Worm (Caenorhabditis elegans) whole organism, young adult: ENCODE results near the gene F38B2.3.

Experiments
- B0035.1 ChIP-seq: sonication (generic microtip); optimal IDR thresholded peaks from 2 replicates; lab custom pipeline; 2016; ENCODE audit warnings: missing genetic modification characterization, mild to moderate bottlenecking, missing compliant biosample characterization, missing genotype, missing genetic modification reagents
- F22D6.2 ChIP-seq: sonication (generic microtip); optimal IDR thresholded peaks from 2 replicates; lab custom pipeline; 2016; ENCODE audit warnings: mild to moderate bottlenecking, missing genetic modification characterization, missing compliant biosample characterization
- F33H1.4 ChIP-seq: fragments of 200-800 bp; sonication (Bioruptor generic); IDR thresholded peaks from 2 replicates; pipeline ENCODE4 v1.3.6; 2022; ENCODE audit warnings: missing genetic modification reagents, missing genetic modification characterization, missing compliant biosample characterization
- F39B2.1 ChIP-seq: fragments of 200-800 bp; sonication (Bioruptor generic); IDR thresholded peaks from 2 replicates; pipeline ENCODE4 v1.3.6; 2022; ENCODE audit warnings: missing genetic modification reagents, missing genetic modification characterization, missing compliant biosample characterization
- F55B11.4 ChIP-seq: sonication (generic microtip); optimal IDR thresholded peaks from 2 replicates; lab custom pipeline; 2016; ENCODE audit warnings: missing compliant biosample characterization, missing genetic modification characterization, borderline replicate concordance; ENCODE audit not compliant: insufficient read depth
- F57A8.1 ChIP-seq: fragments of 200-800 bp; sonication (Bioruptor generic); optimal IDR thresholded peaks from 2 replicates; lab custom pipeline; 2018; ENCODE audit warnings: mild to moderate bottlenecking, missing genetic modification characterization, moderate library complexity, missing compliant biosample characterization
- F57C9.4 ChIP-seq: sonication (generic microtip); optimal IDR thresholded peaks from 2 replicates; lab custom pipeline; 2017; ENCODE audit warnings: mild to moderate bottlenecking, missing genetic modification characterization, missing compliant biosample characterization
- K12H6.12 ChIP-seq: fragments of 200-800 bp; sonication (Bioruptor generic); optimal IDR thresholded peaks from 2 replicates; lab custom pipeline; 2018; ENCODE audit warnings: mild to moderate bottlenecking, missing genetic modification characterization, missing compliant biosample characterization
- T07F8.4 ChIP-seq: sonication (generic microtip); optimal IDR thresholded peaks from 2 replicates; lab custom pipeline; 2016; ENCODE audit warnings: mild to moderate bottlenecking, missing genetic modification characterization, moderate library complexity, missing compliant biosample characterization
- Y53F4B.3 ChIP-seq: fragments of 200-800 bp; sonication (Bioruptor generic); IDR thresholded peaks from 2 replicates; pipeline ENCODE4 v1.3.6; 2022; ENCODE audit warnings: missing genetic modification reagents, missing genetic modification characterization, missing compliant biosample characterization
- Y67H2A.10 ChIP-seq: fragments of 200-800 bp; sonication (Bioruptor generic); conservative IDR thresholded peaks from 2 replicates; pipeline ENCODE4 v1.3.6; 2022; ENCODE audit warnings: missing genetic modification reagents, missing genetic modification characterization, missing compliant biosample characterization
- ZK185.1 ChIP-seq: sonication (generic microtip); optimal IDR thresholded peaks from 2 replicates; lab custom pipeline; 2016; ENCODE audit warnings: mild to moderate bottlenecking, missing genetic modification characterization, missing compliant biosample characterization; ENCODE audit not compliant: poor library complexity, severe bottlenecking
- akir-1 ChIP-seq: fragments of 200-800 bp; sonication (Bioruptor generic); optimal IDR thresholded peaks from 2 replicates; lab custom pipeline; 2018; ENCODE audit warnings: mild to moderate bottlenecking, missing genetic modification characterization, moderate library complexity, missing compliant biosample characterization
- attf-3 ChIP-seq: fragments of 200-800 bp; sonication (Bioruptor generic); conservative IDR thresholded peaks from 2 replicates; pipeline ENCODE4 v1.3.6; 2022; ENCODE audit warnings: missing genetic modification reagents, missing genetic modification characterization, missing compliant biosample characterization
- ceh-91 ChIP-seq: fragments of 200-800 bp; sonication (Bioruptor generic); IDR thresholded peaks from 2 replicates; pipeline ENCODE4 v1.3.6; 2022; ENCODE audit warnings: missing genetic modification reagents, missing genetic modification characterization, missing compliant biosample characterization
- chd-7 ChIP-seq: sonication (generic microtip); optimal IDR thresholded peaks from 2 replicates; lab custom pipeline; 2016; ENCODE audit warnings: mild to moderate bottlenecking, missing genetic modification characterization, moderate library complexity, missing compliant biosample characterization
- die-1 ChIP-seq: sonication (generic microtip); optimal IDR thresholded peaks from 2 replicates; lab custom pipeline; 2016; ENCODE audit warnings: missing genotype, mild to moderate bottlenecking, missing genetic modification characterization, missing compliant biosample characterization
- dox-1 ChIP-seq: fragments of 200-800 bp; sonication (Bioruptor generic); IDR thresholded peaks from 2 replicates; pipeline ENCODE4 v1.3.6; 2022; ENCODE audit warnings: missing genetic modification reagents, missing genetic modification characterization, missing compliant biosample characterization
- efl-1 ChIP-seq: fragments of 150-350 bp; optimal IDR thresholded peaks from 2 replicates; lab custom pipeline; 2014; ENCODE audit warnings: missing biosample characterization, missing genetic modification reagents, missing genetic modification characterization
- egrh-3 ChIP-seq: fragments of 200-800 bp; sonication (Bioruptor generic); IDR thresholded peaks from 2 replicates; pipeline ENCODE4 v1.3.6; 2022; ENCODE audit warnings: missing genetic modification reagents, missing genetic modification characterization, missing compliant biosample characterization
- ekl-4 ChIP-seq: fragments of 200-800 bp; sonication (Bioruptor generic); IDR thresholded peaks from 2 replicates; pipeline ENCODE4 v1.3.6; 2022; ENCODE audit warnings: missing genetic modification reagents, missing genetic modification characterization, missing compliant biosample characterization
- hlh-12 ChIP-seq: sonication (generic microtip); optimal IDR thresholded peaks from 2 replicates; lab custom pipeline; 2016; ENCODE audit warnings: missing genetic modification characterization, missing compliant biosample characterization
- hmg-1.2 ChIP-seq: fragments of 200-800 bp; sonication (Bioruptor generic); IDR thresholded peaks from 2 replicates; pipeline ENCODE4 v1.3.6; 2022; ENCODE audit warnings: missing genetic modification reagents, missing genetic modification characterization, missing compliant biosample characterization
- hrde-1 ChIP-seq: sonication (generic microtip); optimal IDR thresholded peaks from 2 replicates; lab custom pipeline; 2016; ENCODE audit warnings: missing genetic modification characterization, mild to moderate bottlenecking, missing compliant biosample characterization, moderate library complexity, missing genotype, missing genetic modification reagents, borderline replicate concordance
- let-607 ChIP-seq, 2 experiments: fragments of 200-800 bp in 1 of 2; sonication (Bioruptor generic) in 1 of 2; sonication (generic microtip) in 1 of 2; optimal IDR thresholded peaks; 2 replicates each; lab custom pipeline; 2016 to 2018; ENCODE audit warnings: mild to moderate bottlenecking in 2 of 2, missing compliant biosample characterization in 2 of 2, missing genetic modification characterization in 2 of 2, moderate library complexity in 2 of 2, missing genotype in 1 of 2
- lin-40 ChIP-seq: sonication (generic microtip); optimal IDR thresholded peaks from 2 replicates; lab custom pipeline; 2016; ENCODE audit warnings: missing genetic modification characterization, mild to moderate bottlenecking, missing compliant biosample characterization, missing genotype, missing genetic modification reagents
- lin-54 ChIP-seq: fragments of 200-800 bp; sonication (Bioruptor generic); optimal IDR thresholded peaks from 2 replicates; lab custom pipeline; 2018; ENCODE audit warnings: mild to moderate bottlenecking, missing genetic modification characterization, missing compliant biosample characterization
- madf-10 ChIP-seq: sonication (generic microtip); optimal IDR thresholded peaks from 2 replicates; lab custom pipeline; 2016; ENCODE audit warnings: mild to moderate bottlenecking, missing genetic modification characterization, missing compliant biosample characterization
- madf-6 ChIP-seq: fragments of 200-800 bp; sonication (Bioruptor generic); IDR thresholded peaks from 2 replicates; pipeline ENCODE4 v1.3.6; 2022; ENCODE audit warnings: missing genetic modification reagents, missing genetic modification characterization, missing compliant biosample characterization
- mcd-1 ChIP-seq: fragments of 200-800 bp; sonication (Bioruptor generic); IDR thresholded peaks from 2 replicates; pipeline ENCODE4 v1.3.6; 2022; ENCODE audit warnings: missing genetic modification reagents, missing genetic modification characterization, missing compliant biosample characterization
- nhr-120 ChIP-seq: fragments of 200-800 bp; sonication (Bioruptor generic); IDR thresholded peaks from 2 replicates; pipeline ENCODE4 v1.3.6; 2022; ENCODE audit warnings: missing genetic modification characterization, missing compliant biosample characterization
- nhr-90 ChIP-seq: sonication (generic microtip); optimal IDR thresholded peaks from 2 replicates; lab custom pipeline; 2016; ENCODE audit warnings: missing genotype, mild to moderate bottlenecking, missing genetic modification characterization, missing compliant biosample characterization
- pbrm-1 ChIP-seq: fragments of 200-800 bp; sonication (Bioruptor generic); IDR thresholded peaks from 2 replicates; pipeline ENCODE4 v1.3.6; 2022; ENCODE audit warnings: missing genetic modification reagents, missing genetic modification characterization, missing compliant biosample characterization
- rec-8 ChIP-seq, 2 experiments: sonication (generic microtip); optimal IDR thresholded peaks; 2 replicates each; lab custom pipeline; 2016; ENCODE audit warnings: mild to moderate bottlenecking in 2 of 2, missing genetic modification characterization in 2 of 2, missing genetic modification reagents in 2 of 2, missing genotype in 2 of 2, missing biosample characterization in 1 of 2, missing compliant biosample characterization in 1 of 2, moderate library complexity in 1 of 2
- sea-2 ChIP-seq: fragments of 200-800 bp; sonication (Bioruptor generic); IDR thresholded peaks from 2 replicates; pipeline ENCODE4 v1.3.6; 2022; ENCODE audit warnings: missing genetic modification characterization, missing compliant biosample characterization
- snpc-1.1 ChIP-seq: sonication (generic microtip); optimal IDR thresholded peaks from 2 replicates; lab custom pipeline; 2017; ENCODE audit warnings: missing genetic modification characterization, mild to moderate bottlenecking, missing compliant biosample characterization, antibody characterized with exemption, moderate library complexity, missing genotype, missing genetic modification reagents; ENCODE audit not compliant: insufficient read depth
- snpc-3.4 ChIP-seq: sonication (generic microtip); optimal IDR thresholded peaks from 2 replicates; lab custom pipeline; 2017; ENCODE audit warnings: missing genetic modification characterization, mild to moderate bottlenecking, missing compliant biosample characterization, antibody characterized with exemption, moderate library complexity, missing genotype, missing genetic modification reagents
- snpc-4 ChIP-seq, 5 experiments: fragments of 150-350 bp in 1 of 5; sonication (generic microtip) in 4 of 5; optimal IDR thresholded peaks; 2 replicates each; lab custom pipeline; 2014 to 2018; ENCODE audit warnings: missing genetic modification characterization in 5 of 5, missing biosample characterization in 3 of 5, antibody characterized with exemption in 2 of 5, mild to moderate bottlenecking in 2 of 5, missing compliant biosample characterization in 2 of 5, missing genotype in 2 of 5, moderate library complexity in 2 of 5, missing genetic modification reagents in 1 of 5
- somi-1 ChIP-seq: fragments of 200-800 bp; sonication (Bioruptor generic); optimal IDR thresholded peaks from 2 replicates; lab custom pipeline; 2018; ENCODE audit warnings: mild to moderate bottlenecking, missing genetic modification characterization, missing compliant biosample characterization
- sptf-2 ChIP-seq: fragments of 200-800 bp; sonication (Bioruptor generic); optimal IDR thresholded peaks from 2 replicates; lab custom pipeline; 2018; ENCODE audit warnings: mild to moderate bottlenecking, missing genetic modification characterization, missing compliant biosample characterization
- tbp1 ChIP-seq: fragments of 200-800 bp; sonication (Bioruptor generic); optimal IDR thresholded peaks from 2 replicates; lab custom pipeline; 2018; ENCODE audit warnings: mild to moderate bottlenecking, missing genetic modification characterization, missing compliant biosample characterization
- unc-130 ChIP-seq: sonication (generic microtip); optimal IDR thresholded peaks from 2 replicates; lab custom pipeline; 2016; ENCODE audit warnings: missing genetic modification reagents, missing genetic modification characterization, missing compliant biosample characterization
- zfh-2 ChIP-seq: fragments of 200-800 bp; sonication (Bioruptor generic); conservative IDR thresholded peaks from 2 replicates; pipeline ENCODE4 v1.3.6; 2022; ENCODE audit warnings: missing genetic modification reagents, missing genetic modification characterization, missing compliant biosample characterization
- ztf-18 ChIP-seq: sonication (generic microtip); optimal IDR thresholded peaks from 2 replicates; lab custom pipeline; 2016; ENCODE audit warnings: missing genotype, mild to moderate bottlenecking, missing genetic modification characterization, missing compliant biosample characterization
- ztf-25 ChIP-seq: fragments of 200-800 bp; sonication (Bioruptor generic); IDR thresholded peaks from 2 replicates; pipeline ENCODE4 v1.3.6; 2022; ENCODE audit warnings: missing genetic modification reagents, missing genetic modification characterization, missing compliant biosample characterization
- ztf-28 ChIP-seq: fragments of 200-800 bp; sonication (Bioruptor generic); IDR thresholded peaks from 2 replicates; pipeline ENCODE4 v1.3.6; 2022; ENCODE audit warnings: missing genetic modification reagents, missing genetic modification characterization, missing compliant biosample characterization

The F38B2.3 gene

DNA sequence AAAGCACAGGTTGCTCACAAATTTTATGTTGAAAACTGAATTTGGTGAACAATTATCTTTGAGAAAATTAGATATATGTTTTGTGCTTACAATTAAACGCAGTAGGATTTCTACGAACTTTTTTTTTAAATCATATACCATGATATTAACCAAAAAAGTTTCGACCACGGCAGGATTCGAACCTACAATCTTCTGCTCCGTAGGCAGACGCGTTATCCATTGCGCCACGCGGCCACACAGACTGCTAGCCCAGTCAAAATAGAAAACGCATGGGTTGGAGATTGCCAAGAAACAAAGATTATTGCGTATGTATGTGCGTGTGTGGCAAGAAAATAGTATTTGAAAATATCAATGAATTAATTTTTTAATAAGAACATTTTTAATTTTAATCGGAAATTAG lies 33.7 kb downstream of the F38B2.3 start (continued):
- TF ChIP-seq chd-7 (tag; lab: Kevin White, UChicago), result peak; percentile 12
- TF ChIP-seq ztf-28 (GFP tag; lab: Robert Waterston, UW), result 0 out of 2 replicates have a peak, but pooled peaks have one; percentile 50
- TF ChIP-seq hlh-12 (tag; lab: Kevin White, UChicago), result no peak
- no peak for TF ChIP-seq ekl-4 (GFP tag; lab: Robert Waterston, UW)
- TF ChIP-seq F22D6.2 (tag; lab: Kevin White, UChicago), result no peak
- TF ChIP-seq rec-8 (tag; optimal IDR thresholded peaks at IDR 0.05; lab: Kevin White, UChicago), result peak; percentile 70 to 88
- TF ChIP-seq sptf-2 (GFP tag; lab: Kevin White, UChicago), result peak; percentile 78
- TF ChIP-seq B0035.1 (tag; lab: Kevin White, UChicago), result peak; percentile 57
- peak; percentile 72 for TF ChIP-seq nhr-90 (tag; lab: Kevin White, UChicago)
- TF ChIP-seq F33H1.4 (GFP tag; lab: Robert Waterston, UW), result no peak
- no peak for TF ChIP-seq F57C9.4
- TF ChIP-seq tbp1 (GFP tag; lab: Kevin White, UChicago), result peak; percentile 91
- 0 out of 2 replicates have a peak, but pooled peaks have one; percentile 18 for TF ChIP-seq attf-3 (GFP tag; lab: Robert Waterston, UW)
- peak; percentile 42 for TF ChIP-seq somi-1 (GFP tag; lab: Kevin White, UChicago)
- TF ChIP-seq F57A8.1 (GFP tag; lab: Kevin White, UChicago), result no peak
- TF ChIP-seq mcd-1 (GFP tag; lab: Robert Waterston, UW), result no peak; the same call in 1 of the 2 replicates
- TF ChIP-seq lin-40 (tag; lab: Kevin White, UChicago), result peak; percentile 60
- TF ChIP-seq egrh-3 (GFP tag; lab: Robert Waterston, UW), result peak; percentile 23; the same call in 1 of the 2 replicates
- TF ChIP-seq madf-10 (tag; lab: Kevin White, UChicago), result peak; percentile 64
- peak; percentile 76 for TF ChIP-seq hmg-1.2
- no peak for TF ChIP-seq dox-1 (GFP tag; lab: Robert Waterston, UW)
- no peak for TF ChIP-seq nhr-120 (GFP tag; lab: Robert Waterston, UW)
- no peak for TF ChIP-seq zfh-2 (GFP tag; lab: Robert Waterston, UW)
- no peak for TF ChIP-seq F55B11.4 (tag; lab: Kevin White, UChicago)
- peak; percentile 80 for TF ChIP-seq snpc-3.4 (tag; lab: Kevin White, UChicago)
- no peak for TF ChIP-seq F39B2.1 (GFP tag; lab: Robert Waterston, UW)
- peak in 1 of 2 experiments; percentile 42 for TF ChIP-seq let-607 (tag; optimal IDR thresholded peaks at IDR 0.05; lab: Kevin White, UChicago)
- peak; percentile 88 for TF ChIP-seq ZK185.1 (tag; lab: Kevin White, UChicago)
- no peak for TF ChIP-seq lin-54 (GFP tag; lab: Kevin White, UChicago)
- TF ChIP-seq hrde-1 (tag; lab: Kevin White, UChicago), result peak; percentile 70
- TF ChIP-seq madf-6 (GFP tag; lab: Robert Waterston, UW), result peak; percentile 20; the same call in 1 of the 2 replicates
- TF ChIP-seq ztf-25 (GFP tag; lab: Robert Waterston, UW), result peak; percentile 86
- TF ChIP-seq unc-130 (GFP tag; lab: Kevin White, UChicago), result peak; percentile 42
- peak; percentile 92 for TF ChIP-seq pbrm-1
- TF ChIP-seq snpc-1.1 (tag; lab: Kevin White, UChicago), result peak; percentile 19
- no peak for TF ChIP-seq Y67H2A.10 (GFP tag; lab: Robert Waterston, UW)
- peak; percentile 48 for TF ChIP-seq T07F8.4 (tag; lab: Kevin White, UChicago)
- no peak for TF ChIP-seq efl-1
- peak; percentile 55 for TF ChIP-seq K12H6.12 (tag; lab: Kevin White, UChicago)
- TF ChIP-seq akir-1 (GFP tag; lab: Kevin White, UChicago), result peak; percentile 12
- TF ChIP-seq ztf-18 (tag; lab: Kevin White, UChicago), result peak; percentile 67
- TF ChIP-seq snpc-4 (GFP tag; optimal IDR thresholded peaks at IDR 0.05; lab: Kevin White, UChicago), result peak; percentile 82
- TF ChIP-seq snpc-4 (tag; optimal IDR thresholded peaks at IDR 0.05; lab: Kevin White, UChicago), result peak in 2 of 4 experiments; percentile 53 to 76
- peak; percentile 81 for TF ChIP-seq die-1
- no peak for TF ChIP-seq ceh-91 (GFP tag; lab: Robert Waterston, UW)
- TF ChIP-seq Y53F4B.3 (GFP tag; lab: Robert Waterston, UW), result peak; percentile 63
- TF ChIP-seq sea-2 (GFP tag; lab: Robert Waterston, UW), result no peak
